Worm (Caenorhabditis elegans): ENCODE results near the gene Y51H4A.5.

- TF ChIP-seq sdz-38 (tag; optimal IDR thresholded peaks at IDR 0.05) (no peak), him-1 (tag; optimal IDR thresholded peaks at IDR 0.05) (no peak), mes-4 (tag; optimal IDR thresholded peaks at IDR 0.05) (no peak), ceh-40 (GFP tag; IDR thresholded peaks at IDR 0.05) (no peak), nhr-120 (GFP tag; IDR thresholded peaks at IDR 0.05) (no peak), die-1 (tag; optimal IDR thresholded peaks at IDR 0.05) (no peak), efl-1 (GFP tag; optimal IDR thresholded peaks at IDR 0.05) (no peak), zim-3 (tag; optimal IDR thresholded peaks at IDR 0.05) (no peak), madf-6 (GFP tag; IDR thresholded peaks at IDR 0.05) (no peak), madf-3 (GFP tag; IDR thresholded peaks at IDR 0.05) (no peak), athp-1 (tag; optimal IDR thresholded peaks at IDR 0.05) (no peak), Y95B8A.8 (GFP tag; IDR thresholded peaks at IDR 0.05) (no peak), nfya-1 (tag; optimal IDR thresholded peaks at IDR 0.05; ENCODE audit: borderline replicate concordance, insufficient read depth) (no peak), nfya-2 (GFP tag; IDR thresholded peaks at IDR 0.05) (no peak)
These were observed 2.4 kb upstream of the Y51H4A.5 start, which contains the start of gene Y51H4A.937 for ce11 chrIV:16528375-16528774.
